Worm (Caenorhabditis elegans) whole organism, L2 larva: ENCODE measurements around the gene T16A9.3.

ENCODE experiments used
- F13H6.1 ChIP-seq: sonication (generic microtip); optimal IDR thresholded peaks from 2 replicates; lab custom pipeline; 2016; ENCODE audit warnings: missing genetic modification characterization, missing compliant biosample characterization
- alr-1 ChIP-seq: fragments of 150-350 bp; optimal IDR thresholded peaks from 2 replicates; lab custom pipeline; 2014; ENCODE audit warnings: missing biosample characterization, missing genetic modification characterization

ce11 chrV:14230788-14231583, 25.7 kb downstream of the T16A9.3 start:
- TF ChIP-seq F13H6.1: no peak
- TF ChIP-seq alr-1: no peak
